Worm (Caenorhabditis elegans) whole organism, late embryonic: ENCODE results near the gene fbxb-71.

Experiments used
- C08G9.2 ChIP-seq: sonication (generic microtip); optimal IDR thresholded peaks from 2 replicates; lab custom pipeline; 2016; ENCODE audit warnings: mild to moderate bottlenecking, missing genetic modification characterization, moderate library complexity, missing compliant biosample characterization
- K02D7.2 ChIP-seq: sonication (generic microtip); optimal IDR thresholded peaks from 2 replicates; lab custom pipeline; 2017; ENCODE audit warnings: mild to moderate bottlenecking, missing genetic modification characterization, missing compliant biosample characterization
- ama-1 ChIP-seq: fragments of 150-350 bp; optimal IDR thresholded peaks from 2 replicates; lab custom pipeline; 2014
- ceh-18 ChIP-seq: sonication (generic microtip); optimal IDR thresholded peaks from 2 replicates; lab custom pipeline; 2016; ENCODE audit warnings: missing genetic modification characterization, missing compliant biosample characterization
- ceh-19 ChIP-seq: fragments of 200-800 bp; sonication (Bioruptor generic); optimal IDR thresholded peaks from 2 replicates; lab custom pipeline; 2018; ENCODE audit warnings: mild to moderate bottlenecking, missing genetic modification characterization, missing compliant biosample characterization
- ceh-2 ChIP-seq: sonication (generic microtip); optimal IDR thresholded peaks from 2 replicates; lab custom pipeline; 2016; ENCODE audit warnings: missing genotype, missing genetic modification characterization, missing compliant biosample characterization
- ceh-22 ChIP-seq: sonication (generic microtip); optimal IDR thresholded peaks from 2 replicates; lab custom pipeline; 2017; ENCODE audit warnings: missing biosample characterization, missing genetic modification characterization
- ceh-24 ChIP-seq: sonication (generic microtip); optimal IDR thresholded peaks from 2 replicates; lab custom pipeline; 2016; ENCODE audit warnings: mild to moderate bottlenecking, missing genetic modification characterization, missing compliant biosample characterization
- ceh-31 ChIP-seq: sonication (generic microtip); optimal IDR thresholded peaks from 2 replicates; lab custom pipeline; 2016; ENCODE audit warnings: missing genetic modification characterization, missing compliant biosample characterization
- ceh-34 ChIP-seq: sonication (generic microtip); optimal IDR thresholded peaks from 2 replicates; lab custom pipeline; 2016; ENCODE audit warnings: mild to moderate bottlenecking, missing genetic modification characterization, missing compliant biosample characterization
- ceh-45 ChIP-seq: fragments of 200-800 bp; sonication (Bioruptor generic); IDR thresholded peaks from 2 replicates; pipeline ENCODE4 v1.3.6; 2022; ENCODE audit warnings: missing genetic modification reagents, missing genetic modification characterization, missing compliant biosample characterization
- ceh-48 ChIP-seq: sonication (generic microtip); optimal IDR thresholded peaks from 2 replicates; lab custom pipeline; 2016; ENCODE audit warnings: missing genetic modification characterization, inconsistent platforms, missing compliant biosample characterization
- ceh-6 ChIP-seq: fragments of 200-800 bp; sonication (Bioruptor generic); optimal IDR thresholded peaks from 2 replicates; lab custom pipeline; 2018; ENCODE audit warnings: mild to moderate bottlenecking, missing genetic modification characterization, missing compliant biosample characterization
- ceh-9 ChIP-seq: sonication (generic microtip); optimal IDR thresholded peaks from 2 replicates; lab custom pipeline; 2016; ENCODE audit warnings: mild to moderate bottlenecking, missing genetic modification characterization, inconsistent platforms, missing compliant biosample characterization
- che-1 ChIP-seq: sonication (generic microtip); optimal IDR thresholded peaks from 2 replicates; lab custom pipeline; 2016; ENCODE audit warnings: mild to moderate bottlenecking, missing genetic modification characterization, missing compliant biosample characterization
- dve-1 ChIP-seq: sonication (generic microtip); optimal IDR thresholded peaks from 2 replicates; lab custom pipeline; 2017; ENCODE audit warnings: antibody characterized with exemption, mild to moderate bottlenecking, missing genetic modification characterization, missing compliant biosample characterization
- elt-2 ChIP-seq: sonication (generic microtip); optimal IDR thresholded peaks from 2 replicates; lab custom pipeline; 2016; ENCODE audit warnings: missing genetic modification reagents, missing genetic modification characterization, missing compliant biosample characterization
- ets-4 ChIP-seq: sonication (generic microtip); optimal IDR thresholded peaks from 2 replicates; lab custom pipeline; 2016; ENCODE audit warnings: missing genetic modification characterization, missing compliant biosample characterization
- fax-1 ChIP-seq: sonication (generic microtip); optimal IDR thresholded peaks from 2 replicates; lab custom pipeline; 2016; ENCODE audit warnings: missing genotype, missing genetic modification characterization, missing compliant biosample characterization
- fkh-10 ChIP-seq: fragments of 150-350 bp; optimal IDR thresholded peaks from 2 replicates; lab custom pipeline; 2014; ENCODE audit warnings: missing biosample characterization, missing genetic modification reagents, missing genetic modification characterization
- fkh-6 ChIP-seq: sonication (generic microtip); optimal IDR thresholded peaks from 2 replicates; lab custom pipeline; 2016; ENCODE audit warnings: missing genetic modification characterization, missing compliant biosample characterization
- gmeb-2 ChIP-seq: sonication (generic microtip); optimal IDR thresholded peaks from 2 replicates; lab custom pipeline; 2016; ENCODE audit warnings: missing genetic modification characterization, inconsistent platforms, missing compliant biosample characterization
- hlh-13 ChIP-seq: fragments of 200-800 bp; sonication (Bioruptor generic); optimal IDR thresholded peaks from 2 replicates; lab custom pipeline; 2018; ENCODE audit warnings: mild to moderate bottlenecking, missing genetic modification characterization, missing compliant biosample characterization
- hlh-30 ChIP-seq: sonication (generic microtip); optimal IDR thresholded peaks from 2 replicates; lab custom pipeline; 2017; ENCODE audit warnings: antibody characterized with exemption, missing genetic modification characterization, missing compliant biosample characterization; ENCODE audit not compliant: insufficient read depth
- hlh-8 ChIP-seq: sonication (generic microtip); optimal IDR thresholded peaks from 2 replicates; lab custom pipeline; 2016; ENCODE audit warnings: missing genotype, missing genetic modification characterization, missing compliant biosample characterization
- lin-11 ChIP-seq: fragments of 200-800 bp; sonication (Bioruptor generic); optimal IDR thresholded peaks from 2 replicates; lab custom pipeline; 2018; ENCODE audit warnings: mild to moderate bottlenecking, missing genetic modification characterization, missing compliant biosample characterization
- mec-3 ChIP-seq: sonication (generic microtip); optimal IDR thresholded peaks from 2 replicates; lab custom pipeline; 2016; ENCODE audit warnings: borderline replicate concordance, missing genetic modification characterization, missing compliant biosample characterization
- nfya-1 ChIP-seq: sonication (generic microtip); optimal IDR thresholded peaks from 2 replicates; lab custom pipeline; 2017; ENCODE audit warnings: missing genetic modification characterization, mild to moderate bottlenecking, missing compliant biosample characterization, antibody characterized with exemption, moderate library complexity
- nhr-11 ChIP-seq: fragments of 150-350 bp; optimal IDR thresholded peaks from 2 replicates; lab custom pipeline; 2014; ENCODE audit warnings: missing biosample characterization, missing genetic modification characterization
- npax-4 ChIP-seq: sonication (generic microtip); optimal IDR thresholded peaks from 2 replicates; lab custom pipeline; 2016; ENCODE audit warnings: missing genetic modification characterization, missing compliant biosample characterization
- odd-2 ChIP-seq: sonication (generic microtip); optimal IDR thresholded peaks from 2 replicates; lab custom pipeline; 2017; ENCODE audit warnings: antibody characterized with exemption, mild to moderate bottlenecking, missing genetic modification characterization, missing compliant biosample characterization
- pag-3 ChIP-seq: sonication (generic microtip); optimal IDR thresholded peaks from 2 replicates; lab custom pipeline; 2016; ENCODE audit warnings: missing compliant biosample characterization, missing genetic modification characterization, borderline replicate concordance
- pax-1 ChIP-seq: fragments of 150-350 bp; optimal IDR thresholded peaks from 2 replicates; lab custom pipeline; 2014; ENCODE audit warnings: missing biosample characterization, missing genetic modification characterization
- pha-2 ChIP-seq: sonication (generic microtip); optimal IDR thresholded peaks from 2 replicates; lab custom pipeline; 2017; ENCODE audit warnings: mild to moderate bottlenecking, missing genetic modification characterization, missing compliant biosample characterization
- pha-4 ChIP-seq: fragments of 150-350 bp; optimal IDR thresholded peaks from 2 replicates; lab custom pipeline; 2018; ENCODE audit warnings: missing biosample characterization, missing genetic modification reagents, missing genetic modification characterization
- rnt-1 ChIP-seq: sonication (generic microtip); optimal IDR thresholded peaks from 2 replicates; lab custom pipeline; 2016; ENCODE audit warnings: missing genetic modification characterization, missing compliant biosample characterization
- sdc-2 ChIP-seq: sonication (generic microtip); optimal IDR thresholded peaks from 2 replicates; lab custom pipeline; 2016; ENCODE audit warnings: missing genotype, missing genetic modification characterization, missing compliant biosample characterization
- sox-2 ChIP-seq: fragments of 200-800 bp; sonication (Bioruptor generic); IDR thresholded peaks from 2 replicates; pipeline ENCODE4 v1.3.6; 2022; ENCODE audit warnings: missing genetic modification reagents, missing genetic modification characterization, missing compliant biosample characterization
- syd-9 ChIP-seq: sonication (generic microtip); optimal IDR thresholded peaks from 2 replicates; lab custom pipeline; 2016; ENCODE audit warnings: mild to moderate bottlenecking, missing genetic modification characterization, moderate library complexity, missing compliant biosample characterization
- tbx-2 ChIP-seq: sonication (generic microtip); optimal IDR thresholded peaks from 2 replicates; lab custom pipeline; 2016; ENCODE audit warnings: missing genetic modification characterization, missing compliant biosample characterization
- tbx-7 ChIP-seq: sonication (generic microtip); optimal IDR thresholded peaks from 2 replicates; lab custom pipeline; 2016; ENCODE audit warnings: missing genotype, missing genetic modification characterization, missing compliant biosample characterization
- ttx-3 ChIP-seq: sonication (generic microtip); optimal IDR thresholded peaks from 2 replicates; lab custom pipeline; 2016; ENCODE audit warnings: missing genetic modification reagents, missing genetic modification characterization, missing compliant biosample characterization
- unc-3 ChIP-seq, 2 experiments: fragments of 200-800 bp in 1 of 2; sonication (Bioruptor generic) in 1 of 2; sonication (generic microtip) in 1 of 2; conservative IDR thresholded peaks in 1 of 2; optimal IDR thresholded peaks in 1 of 2; 2 replicates each; pipeline versions ENCODE4 v1.3.6 to Lab custom; 2016 to 2022; ENCODE audit warnings: missing compliant biosample characterization in 2 of 2, missing genetic modification characterization in 2 of 2, missing genetic modification reagents in 1 of 2
- unc-42 ChIP-seq: sonication (generic microtip); optimal IDR thresholded peaks from 2 replicates; lab custom pipeline; 2016; ENCODE audit warnings: missing genotype, missing genetic modification characterization, missing compliant biosample characterization
- unc-55 ChIP-seq: sonication (generic microtip); optimal IDR thresholded peaks from 2 replicates; lab custom pipeline; 2017; ENCODE audit warnings: missing biosample characterization, missing genetic modification reagents, missing genetic modification characterization
- unc-86 ChIP-seq: sonication (generic microtip); optimal IDR thresholded peaks from 2 replicates; lab custom pipeline; 2016; ENCODE audit warnings: missing genetic modification characterization, missing compliant biosample characterization

The fbxb-71 gene

DNA sequence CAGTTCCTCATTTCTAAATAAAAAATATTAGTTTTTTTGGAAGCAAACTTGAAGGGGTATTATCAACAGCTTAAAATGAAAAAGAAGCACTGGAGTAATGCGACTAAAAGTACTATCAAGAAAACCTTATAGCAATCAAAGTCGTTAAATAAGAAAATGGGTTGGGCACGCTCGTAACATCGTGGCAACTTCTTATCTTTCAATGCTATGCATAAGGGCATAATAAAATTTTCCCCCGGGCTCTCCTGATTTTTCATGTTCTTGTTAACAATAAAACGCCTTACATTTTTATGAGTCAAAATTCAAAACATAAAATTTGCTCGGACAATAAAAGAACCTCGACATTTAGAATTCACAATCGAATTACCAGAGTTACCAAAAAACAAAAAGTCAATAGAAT, 19.1 kb upstream of the fbxb-71 start, which contains the start of gene irg-7:
Gene irg-7, minus strand, starts transcription at position 23 of the 400 bp plus-strand sequence.
- TF ChIP-seq npax-4 (tag; lab: Kevin White, UChicago) (no peak), unc-3 (GFP tag; conservative IDR thresholded peaks at IDR 0.05; lab: Robert Waterston, UW) (no peak), unc-3 (tag; optimal IDR thresholded peaks at IDR 0.05; lab: Kevin White, UChicago) (no peak), gmeb-2 (tag; lab: Kevin White, UChicago) (no peak), ttx-3 (tag; lab: Kevin White, UChicago) (no peak), hlh-13 (no peak), ceh-19 (no peak), fkh-6 (tag; lab: Kevin White, UChicago) (no peak)

DNA sequence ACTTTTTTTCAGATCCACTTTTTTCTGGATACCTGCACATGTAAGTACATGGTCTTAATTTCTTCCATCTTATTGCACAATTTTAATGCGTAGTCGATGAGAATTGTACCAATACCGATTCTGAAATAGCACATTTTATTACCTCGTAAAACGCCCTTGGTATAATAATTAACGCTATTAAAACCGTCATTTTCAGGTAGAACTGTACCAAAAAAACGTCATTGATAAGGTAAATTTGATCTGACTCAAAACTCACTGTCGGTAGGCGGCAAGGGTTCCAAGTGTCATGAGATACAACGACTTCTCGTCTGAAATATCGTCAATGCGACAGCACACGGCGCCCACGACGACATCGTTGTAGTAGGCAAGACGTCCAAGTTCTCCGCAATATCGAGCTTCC, 18.3 kb upstream of the fbxb-71 start:
- TF ChIP-seq pha-2 (tag; lab: Kevin White, UChicago), result no peak
- TF ChIP-seq rnt-1 (tag; lab: Kevin White, UChicago), result no peak
- TF ChIP-seq lin-11, result no peak
- no peak for TF ChIP-seq ceh-9 (tag; lab: Kevin White, UChicago)
- TF ChIP-seq C08G9.2 (tag; lab: Kevin White, UChicago), result no peak
- no peak for TF ChIP-seq pag-3 (tag; lab: Kevin White, UChicago)
- no peak for TF ChIP-seq ama-1
- no peak for TF ChIP-seq sox-2 (GFP tag; lab: Robert Waterston, UW)
- no peak for TF ChIP-seq ceh-34 (tag; lab: Kevin White, UChicago)
- no peak for TF ChIP-seq K02D7.2 (tag; lab: Kevin White, UChicago)
- TF ChIP-seq mec-3, result no peak
- no peak for TF ChIP-seq dve-1 (tag; lab: Kevin White, UChicago)
- no peak for TF ChIP-seq pha-4 (tag; lab: Kevin White, UChicago)
- TF ChIP-seq pax-1 (tag; lab: Kevin White, UChicago), result no peak
- no peak for TF ChIP-seq fkh-10 (GFP tag; lab: Kevin White, UChicago)
- no peak for TF ChIP-seq unc-55 (GFP tag; lab: Kevin White, UChicago)
- no peak for TF ChIP-seq ceh-24 (tag; lab: Kevin White, UChicago)
- no peak for TF ChIP-seq ets-4 (tag; lab: Kevin White, UChicago)
- no peak for TF ChIP-seq hlh-8 (tag; lab: Kevin White, UChicago)

DNA sequence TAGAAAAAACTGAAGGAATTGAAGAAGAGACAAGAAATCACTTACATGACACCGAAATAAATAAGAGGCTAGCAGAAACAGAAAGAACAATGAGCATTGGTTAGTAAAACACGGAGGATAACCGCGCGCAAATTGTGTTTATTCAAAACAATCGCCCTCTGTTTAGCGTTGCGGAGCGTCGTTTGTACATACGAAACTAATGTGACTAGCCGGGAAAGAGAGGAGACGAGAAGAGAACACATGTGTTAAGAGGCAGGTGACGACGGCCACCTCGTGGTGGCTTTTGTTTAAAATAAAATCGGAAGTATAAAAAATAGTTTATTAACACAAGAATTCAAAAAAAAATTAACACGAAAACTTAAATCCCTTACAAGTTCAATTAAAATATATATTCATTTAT, 16.9 kb upstream of the fbxb-71 start, which contains the start of gene F40F4.7:
Gene F40F4.7, minus strand, starts transcription at position 122 of the 400 bp plus-strand sequence.
- peak; percentile 61 for TF ChIP-seq unc-55 (GFP tag; lab: Kevin White, UChicago)
- no peak for TF ChIP-seq ceh-6 (GFP tag; lab: Kevin White, UChicago)
- no peak for TF ChIP-seq K02D7.2 (tag; lab: Kevin White, UChicago)
- no peak for TF ChIP-seq unc-86 (tag; lab: Kevin White, UChicago)
- TF ChIP-seq ceh-34 (tag; lab: Kevin White, UChicago), result peak; percentile 18
- TF ChIP-seq unc-3 (GFP tag; conservative IDR thresholded peaks at IDR 0.05; lab: Robert Waterston, UW), result no peak
- TF ChIP-seq unc-3 (tag; optimal IDR thresholded peaks at IDR 0.05; lab: Kevin White, UChicago), result no peak
- no peak for TF ChIP-seq che-1 (tag; lab: Kevin White, UChicago)
- peak; percentile 7 for TF ChIP-seq sdc-2 (tag; lab: Kevin White, UChicago)
- TF ChIP-seq ceh-45 (GFP tag; lab: Robert Waterston, UW), result no peak
- TF ChIP-seq ceh-2, result no peak
- TF ChIP-seq ceh-31 (tag; lab: Kevin White, UChicago), result peak; percentile 41
- TF ChIP-seq fkh-6 (tag; lab: Kevin White, UChicago), result no peak
- TF ChIP-seq ttx-3 (tag; lab: Kevin White, UChicago), result no peak
- TF ChIP-seq syd-9 (tag; lab: Kevin White, UChicago), result no peak
- no peak for TF ChIP-seq ceh-48 (tag; lab: Kevin White, UChicago)
- TF ChIP-seq elt-2, result no peak
- no peak for TF ChIP-seq ceh-22 (tag; lab: Kevin White, UChicago)
- TF ChIP-seq tbx-7 (tag; lab: Kevin White, UChicago), result no peak
- TF ChIP-seq nhr-11 (tag; lab: Kevin White, UChicago), result no peak
- peak; percentile 72 for TF ChIP-seq unc-42 (tag; lab: Kevin White, UChicago)
- peak; percentile 12 for TF ChIP-seq ceh-18 (tag; lab: Kevin White, UChicago)
- TF ChIP-seq hlh-30 (tag; lab: Kevin White, UChicago), result peak; percentile 91
- TF ChIP-seq tbx-2, result peak; percentile 57
- TF ChIP-seq hlh-8 (tag; lab: Kevin White, UChicago), result peak; percentile 51
- no peak for TF ChIP-seq odd-2 (tag; lab: Kevin White, UChicago)
- no peak for TF ChIP-seq fax-1 (tag; lab: Kevin White, UChicago)
- peak; percentile 29 for TF ChIP-seq rnt-1 (tag; lab: Kevin White, UChicago)
- TF ChIP-seq ama-1, result no peak
- no peak for TF ChIP-seq hlh-13
- TF ChIP-seq pha-2 (tag; lab: Kevin White, UChicago), result no peak
- TF ChIP-seq nfya-1 (tag; lab: Kevin White, UChicago), result peak; percentile 54
